Worm (Caenorhabditis elegans) whole organism, midembryonic: ENCODE data around the gene T23F2.2.
A peak's percentile ranks its signal among the peaks of the same experiment; 100 is the strongest.

Experiments
- T22C8.4 ChIP-seq: fragments of 200-800 bp; sonication (Bioruptor generic); IDR thresholded peaks from 2 replicates; pipeline ENCODE4 v1.3.6; 2022; ENCODE audit warnings: missing genetic modification characterization, missing compliant biosample characterization
- cog-1 ChIP-seq: sonication (generic microtip); optimal IDR thresholded peaks from 2 replicates; lab custom pipeline; 2016; ENCODE audit warnings: missing genetic modification characterization, missing compliant biosample characterization
- flt-1 ChIP-seq: fragments of 200-800 bp; sonication (Bioruptor generic); IDR thresholded peaks from 2 replicates; pipeline ENCODE4 v1.3.6; 2022; ENCODE audit warnings: missing genetic modification characterization, missing compliant biosample characterization
- klf-2 ChIP-seq: fragments of 200-800 bp; sonication (Bioruptor generic); conservative IDR thresholded peaks from 2 replicates; pipeline ENCODE4 v1.3.6; 2022; ENCODE audit warnings: missing genetic modification reagents, missing genetic modification characterization, missing compliant biosample characterization
- med-1 ChIP-seq: sonication (generic microtip); optimal IDR thresholded peaks from 2 replicates; lab custom pipeline; 2017; ENCODE audit warnings: missing genetic modification characterization, mild to moderate bottlenecking, missing compliant biosample characterization, antibody characterized with exemption, missing genetic modification reagents; ENCODE audit not compliant: insufficient read depth
- ref-1 ChIP-seq: fragments of 200-800 bp; sonication (Bioruptor generic); conservative IDR thresholded peaks from 2 replicates; pipeline ENCODE4 v1.3.6; 2022; ENCODE audit warnings: missing genetic modification reagents, missing genetic modification characterization, missing compliant biosample characterization
- tab-1 ChIP-seq: fragments of 200-800 bp; sonication (Bioruptor generic); IDR thresholded peaks from 2 replicates; pipeline ENCODE4 v1.3.6; 2022; ENCODE audit warnings: missing genetic modification characterization, missing compliant biosample characterization
- ztf-23 ChIP-seq: fragments of 200-800 bp; sonication (Bioruptor generic); IDR thresholded peaks from 2 replicates; pipeline ENCODE4 v1.3.6; 2022; ENCODE audit warnings: missing genetic modification reagents, missing genetic modification characterization, missing compliant biosample characterization
- ztf-29 ChIP-seq: fragments of 200-800 bp; sonication (Bioruptor generic); IDR thresholded peaks from 2 replicates; pipeline ENCODE4 v1.3.6; 2022; ENCODE audit warnings: missing genetic modification reagents, missing genetic modification characterization, missing compliant biosample characterization

T23F2.2 gene

DNA sequence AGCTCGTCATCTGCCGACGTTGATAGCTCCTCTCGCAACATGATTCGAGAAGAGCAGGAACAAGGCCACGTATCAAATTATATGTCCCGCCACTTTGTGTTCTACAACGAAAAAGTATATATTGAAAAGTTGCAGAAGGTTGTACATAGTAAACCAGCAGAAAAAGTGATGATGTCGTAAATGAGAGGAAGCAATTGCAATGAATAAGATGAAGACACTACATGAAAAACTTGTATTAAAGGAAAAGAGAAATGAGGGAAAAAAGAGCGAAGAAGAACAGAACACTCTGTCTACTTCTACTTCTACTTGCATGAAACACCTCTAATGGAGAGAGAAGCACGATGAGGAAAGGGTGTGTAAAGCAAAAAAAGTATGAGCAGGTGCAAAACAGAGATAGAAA is at the start of gene T23F2.2:
Gene T23F2.2 (minus strand): TSS at position 101 of the 400 bp plus-strand sequence.
- TF ChIP-seq tab-1 (GFP tag; lab: Robert Waterston, UW) (no peak), med-1 (no peak), ztf-23 (no peak), flt-1 (GFP tag; lab: Robert Waterston, UW) (no peak), T22C8.4 (GFP tag; lab: Robert Waterston, UW) (no peak), cog-1 (no peak), ztf-29 (no peak)

DNA sequence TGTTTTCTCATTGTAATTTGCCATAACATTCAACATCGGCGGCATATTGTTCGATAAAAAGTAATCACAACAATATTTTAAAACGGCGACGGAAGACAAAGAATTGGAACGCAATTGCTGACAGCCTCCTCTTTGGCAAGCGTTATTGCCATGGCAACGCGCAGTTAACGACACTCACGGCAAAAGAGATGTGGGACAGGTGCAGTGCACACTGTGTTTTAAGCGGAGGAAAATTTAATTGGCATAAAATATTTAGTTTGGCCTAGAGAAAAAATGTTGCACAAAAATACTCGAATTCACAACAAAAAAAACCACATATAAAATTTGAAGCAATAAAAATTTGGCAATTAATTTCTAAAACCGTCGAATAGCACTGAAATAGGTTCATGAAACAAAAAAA is 47.6 kb upstream of the T23F2.2 start, which contains the start of gene ifta-1:
Gene ifta-1 (minus strand): TSS at position 101 of the 400 bp plus-strand sequence.
- TF ChIP-seq med-1 = no peak
- TF ChIP-seq ref-1 (GFP tag; lab: Robert Waterston, UW) = no peak
- no peak for TF ChIP-seq flt-1 (GFP tag; lab: Robert Waterston, UW)
- no peak for TF ChIP-seq tab-1 (GFP tag; lab: Robert Waterston, UW)
- no peak for TF ChIP-seq ztf-29
- TF ChIP-seq cog-1 = no peak
- TF ChIP-seq T22C8.4 (GFP tag; lab: Robert Waterston, UW) = no peak
- TF ChIP-seq klf-2 = no peak
- no peak for TF ChIP-seq ztf-23

DNA sequence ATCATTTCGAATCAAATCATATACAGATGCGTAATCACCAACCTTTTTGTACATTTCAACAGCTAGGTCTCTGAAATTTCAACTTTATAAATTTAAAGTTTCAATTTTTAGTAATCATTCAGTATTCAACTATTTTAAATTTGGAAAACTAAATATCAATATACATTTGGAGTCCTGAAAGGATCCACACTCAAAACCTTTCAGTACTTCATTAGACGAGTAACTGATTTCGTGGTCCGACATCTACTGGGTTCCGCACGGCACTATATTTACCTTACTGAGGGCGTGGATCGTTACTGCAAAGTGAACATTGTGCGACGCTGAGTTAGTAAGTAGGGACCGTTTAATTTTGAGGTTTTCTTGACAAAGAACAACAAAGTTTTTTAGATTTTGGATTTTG is 42.8 kb upstream of the T23F2.2 start:
- TF ChIP-seq ztf-23 = no peak
- TF ChIP-seq klf-2 = no peak
- no peak for TF ChIP-seq tab-1 (GFP tag; lab: Robert Waterston, UW)
- no peak for TF ChIP-seq ztf-29
- no peak for TF ChIP-seq ref-1 (GFP tag; lab: Robert Waterston, UW)
- TF ChIP-seq flt-1 (GFP tag; lab: Robert Waterston, UW) = no peak
- no peak for TF ChIP-seq T22C8.4 (GFP tag; lab: Robert Waterston, UW)
- no peak for TF ChIP-seq cog-1
- TF ChIP-seq med-1 = no peak

DNA sequence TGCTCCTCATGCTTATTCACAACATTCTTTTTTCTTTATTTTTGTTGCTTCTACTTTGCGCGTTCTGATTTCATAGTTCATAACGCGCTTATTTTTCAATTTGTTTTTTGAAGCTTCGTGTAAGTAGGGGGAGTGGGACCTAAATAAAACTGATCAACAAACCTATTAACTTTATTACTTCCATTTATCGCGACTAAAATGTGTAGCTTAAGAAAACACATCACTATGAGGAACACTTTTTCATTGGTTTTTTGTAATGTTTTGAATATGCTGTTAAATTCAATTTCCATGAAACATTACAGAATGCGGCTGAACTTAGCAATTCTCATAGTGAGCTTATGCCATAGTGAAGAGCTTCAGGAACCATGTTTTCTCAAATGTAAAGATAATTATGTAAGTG is 38.6 kb upstream of the T23F2.2 start, which contains the start of gene C54G7.1:
Gene C54G7.1 (plus strand): TSS at position 301 of the 400 bp plus-strand sequence.
- TF ChIP-seq ztf-23 (no peak), klf-2 (no peak)

DNA sequence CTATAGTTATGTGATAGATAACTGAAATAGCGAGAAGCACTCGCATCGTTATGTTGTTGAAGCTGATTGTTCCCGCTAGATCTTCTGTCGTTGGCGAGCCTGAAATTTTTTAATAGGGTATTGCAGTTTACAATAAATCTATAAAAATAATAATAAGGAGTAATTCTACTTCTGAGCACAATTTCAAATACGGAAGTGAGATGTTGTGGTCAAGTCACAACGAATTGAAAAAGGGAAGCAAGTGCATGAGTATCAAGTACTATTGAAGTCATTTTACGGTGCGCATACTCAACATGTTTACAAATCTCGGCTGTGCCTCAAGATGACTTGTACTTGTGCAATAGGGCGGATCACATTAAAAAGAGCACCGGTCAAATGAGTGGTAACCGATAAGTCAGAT is 33.4 kb upstream of the T23F2.2 start, which contains the start of gene lgx-1:
Gene lgx-1 (minus strand): TSS at position 101 of the 400 bp plus-strand sequence.
- TF ChIP-seq tab-1 (GFP tag; lab: Robert Waterston, UW) (no peak), ztf-23 (no peak), klf-2 (no peak), T22C8.4 (GFP tag; lab: Robert Waterston, UW) (no peak), ztf-29 (no peak), cog-1 (no peak), flt-1 (GFP tag; lab: Robert Waterston, UW) (no peak)

DNA sequence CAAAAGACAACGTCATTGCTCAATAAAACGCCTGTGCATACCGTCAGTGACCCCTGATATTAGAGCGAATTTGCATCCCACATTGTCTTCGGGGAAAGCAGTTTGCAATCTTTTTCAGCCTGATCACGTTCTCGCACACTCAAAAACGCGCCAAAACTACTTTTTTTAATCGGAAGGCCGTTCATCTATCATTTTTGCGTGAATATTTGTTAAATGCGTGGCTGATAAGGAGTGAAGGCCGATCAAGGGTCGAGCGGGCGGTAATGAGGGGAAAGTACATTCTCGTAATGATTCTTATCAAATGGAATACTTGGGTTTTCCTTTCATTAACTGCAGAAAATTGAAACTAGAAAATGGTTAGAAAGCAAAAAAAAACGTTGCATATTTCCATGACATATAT is 19.2 kb upstream of the T23F2.2 start:
- TF ChIP-seq ztf-29 = no peak
- no peak for TF ChIP-seq cog-1
- TF ChIP-seq T22C8.4 (GFP tag; lab: Robert Waterston, UW) = no peak
- no peak for TF ChIP-seq flt-1 (GFP tag; lab: Robert Waterston, UW)

DNA sequence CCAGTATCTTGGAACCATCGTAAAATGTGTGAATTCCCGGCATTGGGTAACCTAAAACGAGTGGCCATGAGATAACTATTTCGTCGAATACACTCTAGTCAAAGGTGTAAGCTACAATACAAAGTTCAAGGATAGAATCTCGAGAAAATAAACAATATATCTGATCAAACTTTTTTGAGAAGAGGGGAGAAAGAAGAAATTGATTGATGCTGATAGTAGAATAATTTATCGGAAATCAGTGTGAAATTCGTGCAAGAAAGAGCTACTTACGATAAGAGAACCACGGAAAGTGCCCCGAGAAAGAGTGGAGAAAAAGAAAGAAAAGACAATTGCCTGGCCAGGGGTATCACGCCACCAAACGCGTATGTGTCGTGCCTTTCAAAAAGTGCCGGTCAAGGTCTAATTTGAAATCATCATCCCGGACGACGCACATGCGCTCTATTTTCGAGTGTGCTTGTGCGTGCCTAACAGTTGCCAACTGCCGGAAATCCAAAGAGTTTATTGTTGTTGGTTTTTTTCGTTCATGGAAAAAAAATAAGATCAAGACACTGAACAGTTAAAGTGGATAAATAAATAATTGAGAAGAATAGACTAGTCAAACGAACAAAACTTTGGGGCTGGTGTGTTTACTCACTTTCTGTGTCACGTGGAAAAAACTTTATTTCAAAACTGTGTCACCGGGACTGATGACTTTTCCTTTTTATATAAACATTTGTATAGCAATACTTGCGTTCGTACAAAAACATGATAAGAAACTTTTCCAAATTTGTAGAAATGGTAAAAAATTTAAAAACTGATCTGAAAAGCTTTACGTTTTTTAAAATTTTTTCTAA is 17.9 kb upstream of the T23F2.2 start, which contains the start of gene mboa-3:
Gene mboa-3 (minus strand): TSS at position 51 of the 833 bp plus-strand sequence.
- TF ChIP-seq ztf-23 (no peak), tab-1 (GFP tag; lab: Robert Waterston, UW) (no peak), ref-1 (GFP tag; lab: Robert Waterston, UW) (no peak), T22C8.4 (GFP tag; lab: Robert Waterston, UW) (no peak), med-1 (no peak), flt-1 (GFP tag; lab: Robert Waterston, UW) (no peak), klf-2 (no peak), ztf-29 (no peak)

DNA sequence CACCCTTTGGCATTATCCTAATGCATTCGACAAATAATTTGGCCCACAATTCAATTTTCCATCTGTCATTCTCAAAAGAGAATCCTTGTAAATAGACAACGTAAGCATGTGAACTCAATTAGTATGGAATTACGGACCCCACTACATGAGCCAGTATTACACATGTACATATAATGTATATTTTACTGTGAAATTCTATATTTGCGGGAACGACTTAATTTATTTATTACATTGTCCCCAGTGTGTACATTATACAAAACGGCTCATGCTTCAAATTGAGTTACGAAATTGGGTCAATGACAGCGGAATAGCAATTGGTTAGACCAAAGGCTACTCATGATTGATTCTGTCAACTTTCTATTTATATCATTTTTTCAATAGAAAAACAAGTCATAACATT is 14.5 kb upstream of the T23F2.2 start:
- no peak for TF ChIP-seq klf-2
- no peak for TF ChIP-seq ztf-23
- TF ChIP-seq ref-1 (GFP tag; lab: Robert Waterston, UW) = no peak
- no peak for TF ChIP-seq med-1
- no peak for TF ChIP-seq T22C8.4 (GFP tag; lab: Robert Waterston, UW)
- TF ChIP-seq flt-1 (GFP tag; lab: Robert Waterston, UW) = no peak
- TF ChIP-seq ztf-29 = no peak
- no peak for TF ChIP-seq cog-1
- no peak for TF ChIP-seq tab-1 (GFP tag; lab: Robert Waterston, UW)

DNA sequence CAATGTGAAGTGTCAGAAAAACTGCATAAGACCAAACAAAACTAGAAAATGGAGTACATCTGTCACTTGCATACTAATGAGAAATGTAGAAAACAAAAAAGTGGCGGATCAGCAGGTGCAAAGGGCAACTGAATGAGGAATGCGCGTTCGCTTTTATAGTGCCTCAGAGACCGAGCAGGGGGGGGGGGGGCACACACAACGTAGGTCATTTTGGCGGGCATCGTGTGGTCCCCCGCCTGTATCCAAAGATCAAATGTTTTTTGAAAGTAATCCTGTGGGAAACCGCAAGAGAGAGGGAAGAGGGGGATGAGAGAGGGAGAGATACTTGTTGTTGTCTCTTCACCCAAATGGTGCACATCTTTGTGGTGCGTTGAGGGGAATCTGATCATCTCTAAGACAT is 13.3 kb upstream of the T23F2.2 start:
- TF ChIP-seq tab-1 (GFP tag; lab: Robert Waterston, UW) (peak; percentile 60; the same call in 1 of the 2 replicates), cog-1 (peak; percentile 31), ref-1 (GFP tag; lab: Robert Waterston, UW) (no peak), med-1 (no peak), klf-2 (no peak)

DNA sequence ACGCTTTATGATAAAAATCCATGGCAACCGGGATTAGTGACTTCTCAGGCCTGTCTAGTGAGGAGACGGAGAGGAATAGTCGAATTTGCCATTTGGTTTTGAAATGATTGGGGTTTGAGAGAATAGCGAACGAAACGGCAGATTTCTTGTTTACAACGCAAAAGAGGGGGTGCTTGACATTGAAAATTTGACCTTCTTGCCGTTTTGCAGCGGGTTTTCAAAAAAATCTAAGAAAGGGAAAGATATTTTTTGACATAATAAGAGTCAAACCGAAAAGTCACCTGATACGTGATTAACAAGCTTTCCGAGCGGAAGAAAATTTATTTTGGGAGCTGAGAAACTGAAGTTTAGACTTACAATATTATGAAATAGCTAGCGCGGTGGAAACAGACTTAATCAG is 12.8 kb upstream of the T23F2.2 start:
- TF ChIP-seq cog-1 (no peak), med-1 (no peak), flt-1 (GFP tag; lab: Robert Waterston, UW) (no peak), T22C8.4 (GFP tag; lab: Robert Waterston, UW) (no peak), ztf-29 (no peak), klf-2 (no peak), ref-1 (GFP tag; lab: Robert Waterston, UW) (no peak), tab-1 (GFP tag; lab: Robert Waterston, UW) (no peak), ztf-23 (no peak)

DNA sequence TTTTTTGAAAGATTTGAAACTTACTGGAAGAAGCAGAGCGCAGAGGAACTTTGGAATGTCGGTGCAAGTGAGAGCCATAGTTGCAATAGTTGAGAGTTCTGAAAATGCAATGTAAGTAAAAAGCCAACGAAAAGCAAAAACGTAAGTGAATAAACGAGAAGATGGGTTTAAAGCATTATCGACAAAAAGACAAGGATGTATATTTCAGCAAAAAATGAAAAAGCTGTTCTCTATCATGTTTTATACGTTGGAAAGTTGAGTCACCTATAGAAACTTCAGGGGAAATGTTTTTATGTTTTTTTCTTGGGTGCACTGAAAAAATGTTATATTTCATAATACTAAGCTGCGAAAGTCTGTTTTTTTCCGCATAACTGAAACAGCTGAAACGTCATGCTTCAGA is 12.0 kb upstream of the T23F2.2 start, which contains the start of gene T23F2.5:
Gene T23F2.5 (minus strand): TSS at position 101 of the 400 bp plus-strand sequence.
- TF ChIP-seq tab-1 (GFP tag; lab: Robert Waterston, UW) (no peak), ztf-23 (no peak)
